Fruit fly (Drosophila melanogaster) whole organism: ENCODE data around the gene hzg.

ENCODE experiments used
- CG8478 ChIP-seq: fragments of >200 bp; optimal IDR thresholded peaks from 2 replicates; lab custom pipeline; 2018; ENCODE audit warnings: inconsistent platforms
- Dll ChIP-seq: fragments of >200 bp; optimal IDR thresholded peaks from 2 replicates; lab custom pipeline; 2017
- EcR ChIP-seq, 2 experiments: fragments of >200 bp; optimal IDR thresholded peaks; 2 replicates each; lab custom pipeline; 2017; ENCODE audit warnings: missing biosample characterization in 2 of 2, missing genetic modification characterization in 2 of 2, missing genetic modification reagents in 2 of 2
- pan ChIP-seq: fragments of >200 bp; optimal IDR thresholded peaks from 2 replicates; lab custom pipeline; 2017
- psq ChIP-seq: fragments of >200 bp; optimal IDR thresholded peaks from 2 replicates; lab custom pipeline; 2017
- usp ChIP-seq: fragments of >200 bp; optimal IDR thresholded peaks from 2 replicates; lab custom pipeline; 2017; ENCODE audit warnings: missing biosample characterization, missing genetic modification characterization, mixed read lengths

- TF ChIP-seq Dll (no peak), EcR (GFP tag; optimal IDR thresholded peaks at IDR 0.05; lab: Kevin White, UChicago) (no peak), psq (lab: Kevin White, UChicago) (no peak), usp (GFP tag; lab: Kevin White, UChicago) (no peak), pan (lab: Kevin White, UChicago) (no peak), CG8478 (no peak)
Observed at dm6 chr3L:15977565-15977964, 27.0 kb downstream of the hzg start.
